Worm (Caenorhabditis elegans) whole organism, young adult: ENCODE measurements around the gene srg-2.

Experiments
- F10E7.11 ChIP-seq: sonication (generic microtip); optimal IDR thresholded peaks from 2 replicates; lab custom pipeline; 2017; ENCODE audit warnings: mild to moderate bottlenecking, missing genetic modification characterization, moderate library complexity, missing compliant biosample characterization
- F23B12.7 ChIP-seq: sonication (generic microtip); optimal IDR thresholded peaks from 2 replicates; lab custom pipeline; 2017; ENCODE audit warnings: missing genetic modification characterization, mild to moderate bottlenecking, missing compliant biosample characterization, antibody characterized with exemption, moderate library complexity; ENCODE audit not compliant: insufficient read depth
- F39B2.1 ChIP-seq: fragments of 200-800 bp; sonication (Bioruptor generic); IDR thresholded peaks from 2 replicates; pipeline ENCODE4 v1.3.6; 2022; ENCODE audit warnings: missing genetic modification reagents, missing genetic modification characterization, missing compliant biosample characterization
- ZK185.1 ChIP-seq: sonication (generic microtip); optimal IDR thresholded peaks from 2 replicates; lab custom pipeline; 2016; ENCODE audit warnings: mild to moderate bottlenecking, missing genetic modification characterization, missing compliant biosample characterization; ENCODE audit not compliant: poor library complexity, severe bottlenecking
- ceh-79 ChIP-seq: sonication (generic microtip); optimal IDR thresholded peaks from 2 replicates; lab custom pipeline; 2017; ENCODE audit warnings: mild to moderate bottlenecking, missing genetic modification characterization, missing compliant biosample characterization
- lag-1 ChIP-seq: fragments of 200-800 bp; sonication (Bioruptor generic); IDR thresholded peaks from 2 replicates; pipeline ENCODE4 v1.3.6; 2022; ENCODE audit warnings: missing genetic modification reagents, missing genetic modification characterization, missing compliant biosample characterization
- nfya-2 ChIP-seq: fragments of 200-800 bp; sonication (Bioruptor generic); IDR thresholded peaks from 2 replicates; pipeline ENCODE4 v1.3.6; 2022; ENCODE audit warnings: missing genetic modification reagents, missing genetic modification characterization, missing compliant biosample characterization
- nhr-179 ChIP-seq: sonication (generic microtip); optimal IDR thresholded peaks from 2 replicates; lab custom pipeline; 2016; ENCODE audit warnings: mild to moderate bottlenecking, missing genetic modification characterization, missing compliant biosample characterization
- unc-62 ChIP-seq: fragments of 150-350 bp; optimal IDR thresholded peaks from 2 replicates; lab custom pipeline; 2014; ENCODE audit warnings: missing biosample characterization, missing genetic modification reagents, missing genetic modification characterization

ce11 chrIII:6279453-6279852 lies 19.4 kb upstream of the srg-2 start:
- TF ChIP-seq nfya-2 = no peak
- no peak for TF ChIP-seq ZK185.1 (tag; lab: Kevin White, UChicago)
- no peak for TF ChIP-seq F39B2.1 (GFP tag; lab: Robert Waterston, UW)
- TF ChIP-seq lag-1 = no peak
- no peak for TF ChIP-seq nhr-179 (tag; lab: Kevin White, UChicago)
- no peak for TF ChIP-seq unc-62
- no peak for TF ChIP-seq ceh-79
- no peak for TF ChIP-seq F23B12.7
- TF ChIP-seq F10E7.11 (tag; lab: Kevin White, UChicago) = no peak
